Fruit fly (Drosophila melanogaster) whole organism, wandering third instar larva: ENCODE data around the gene Rsph3.

Source experiments
- Dfd ChIP-seq: fragments of >200 bp; optimal IDR thresholded peaks from 2 replicates; lab custom pipeline; 2017; ENCODE audit warnings: missing biosample characterization, missing genetic modification characterization
- Hr83 ChIP-seq: fragments of 200-300 bp; sonication (Bioruptor generic); optimal IDR thresholded peaks from 2 replicates; lab custom pipeline; 2016; ENCODE audit warnings: missing biosample characterization, mild to moderate bottlenecking, missing genetic modification characterization, moderate library complexity; ENCODE audit not compliant: poor library complexity, severe bottlenecking
- Mio ChIP-seq: sonication (Bioruptor generic); optimal IDR thresholded peaks from 2 replicates; lab custom pipeline; 2016; ENCODE audit warnings: missing biosample characterization, missing genetic modification characterization
- Vsx2 ChIP-seq: fragments of 200-300, 225-300 bp; sonication (Bioruptor generic); optimal IDR thresholded peaks from 2 replicates; lab custom pipeline; 2018; ENCODE audit warnings: missing biosample characterization, missing genetic modification characterization; ENCODE audit not compliant: partially characterized antibody
- ey ChIP-seq: fragments of 200-800 bp; sonication (Bioruptor generic); optimal IDR thresholded peaks from 2 replicates; lab custom pipeline; 2016; ENCODE audit warnings: missing biosample characterization, missing genetic modification characterization
- pan ChIP-seq: fragments of >200 bp; optimal IDR thresholded peaks from 2 replicates; lab custom pipeline; 2017
- usp ChIP-seq: fragments of >200 bp; optimal IDR thresholded peaks from 2 replicates; lab custom pipeline; 2017; ENCODE audit warnings: missing biosample characterization, missing genetic modification characterization

dm6 chr3L:6723338-6723737 lies 39.7 kb downstream of the Rsph3 start:
- TF ChIP-seq Hr83 (GFP tag; lab: Kevin White, UChicago): no peak
- TF ChIP-seq ey (GFP tag; lab: Kevin White, UChicago): no peak
- no peak for TF ChIP-seq Vsx2
- TF ChIP-seq pan (lab: Kevin White, UChicago): no peak
- TF ChIP-seq usp (GFP tag; lab: Kevin White, UChicago): no peak
- no peak for TF ChIP-seq Mio
- TF ChIP-seq Dfd: no peak
